Fruit fly (Drosophila melanogaster) whole organism, embryonic: Measurements from ENCODE around the gene CG32847.

ENCODE experiments used
- Atf3 ChIP-seq: fragments of 200-800 bp; sonication (Bioruptor generic); optimal IDR thresholded peaks from 3 replicates; lab custom pipeline; 2016; ENCODE audit warnings: missing biosample characterization, missing genetic modification characterization
- Blimp-1 ChIP-seq: fragments of 200-800 bp; sonication (Bioruptor generic); optimal IDR thresholded peaks from 3 replicates; lab custom pipeline; 2018; ENCODE audit warnings: missing biosample characterization, missing genetic modification characterization, mild to moderate bottlenecking, moderate library complexity, missing genetic modification reagents
- CG11695 ChIP-seq: fragments of 200-800 bp; sonication (Bioruptor generic); IDR thresholded peaks from 3 replicates; pipeline ENCODE4 v1.3.6; 2022; ENCODE audit warnings: missing biosample characterization, missing genetic modification characterization
- CG12104 ChIP-seq: fragments of 200-800 bp; sonication (Bioruptor generic); optimal IDR thresholded peaks from 3 replicates; lab custom pipeline; 2016; ENCODE audit warnings: missing biosample characterization, missing genetic modification characterization
- CG12155 ChIP-seq: fragments of 200-800 bp; sonication (Bioruptor generic); optimal IDR thresholded peaks from 3 replicates; lab custom pipeline; 2016; ENCODE audit warnings: missing biosample characterization, missing genetic modification characterization
- CG12219 ChIP-seq: fragments of 200-800 bp; sonication (Bioruptor generic); optimal IDR thresholded peaks from 3 replicates; lab custom pipeline; 2018; ENCODE audit warnings: missing biosample characterization, mild to moderate bottlenecking, missing genetic modification characterization
- CG12744 ChIP-seq: fragments of 200-800 bp; sonication (Bioruptor generic); optimal IDR thresholded peaks from 2 replicates; lab custom pipeline; 2016; ENCODE audit warnings: missing biosample characterization, missing genetic modification characterization
- CG13894 ChIP-seq: fragments of 200-800 bp; sonication (Bioruptor generic); optimal IDR thresholded peaks from 3 replicates; lab custom pipeline; 2018; ENCODE audit warnings: missing biosample characterization, mild to moderate bottlenecking, missing genetic modification characterization, moderate library complexity
- CG15011 ChIP-seq: fragments of 200-800 bp; sonication (Bioruptor generic); optimal IDR thresholded peaks from 3 replicates; lab custom pipeline; 2018; ENCODE audit warnings: missing biosample characterization, mild to moderate bottlenecking, missing genetic modification characterization
- CG1529 ChIP-seq: fragments of 200-800 bp; sonication (Bioruptor generic); optimal IDR thresholded peaks from 3 replicates; lab custom pipeline; 2018; ENCODE audit warnings: missing biosample characterization, missing genetic modification characterization
- CG15514 ChIP-seq: fragments of 200-800 bp; sonication (Bioruptor generic); optimal IDR thresholded peaks from 3 replicates; lab custom pipeline; 2017; ENCODE audit warnings: missing biosample characterization, missing genetic modification characterization, mild to moderate bottlenecking, moderate library complexity, missing genetic modification reagents
- CG17361 ChIP-seq: fragments of 200-800 bp; sonication (Bioruptor generic); IDR thresholded peaks from 3 replicates; pipeline ENCODE4 v1.3.6; 2022; ENCODE audit warnings: missing biosample characterization, missing genetic modification characterization
- CG18262 ChIP-seq: fragments of 200-800 bp; optimal IDR thresholded peaks from 3 replicates; lab custom pipeline; 2019; ENCODE audit warnings: missing biosample characterization, mild to moderate bottlenecking, missing genetic modification characterization, moderate library complexity
- CG2116 ChIP-seq: fragments of 200-800 bp; sonication (Bioruptor generic); optimal IDR thresholded peaks from 3 replicates; lab custom pipeline; 2018; ENCODE audit warnings: missing biosample characterization, mild to moderate bottlenecking, missing genetic modification characterization
- CG32767 ChIP-seq: fragments of 200-800 bp; sonication (Bioruptor generic); IDR thresholded peaks from 2 replicates; pipeline ENCODE4 v1.3.6; 2022; ENCODE audit warnings: missing biosample characterization, missing genetic modification characterization
- CG33213 ChIP-seq: fragments of 200-800 bp; sonication (Bioruptor generic); optimal IDR thresholded peaks from 3 replicates; lab custom pipeline; 2016; ENCODE audit warnings: missing biosample characterization, missing genetic modification characterization
- CG34224 ChIP-seq: fragments of 200-800 bp; sonication (Bioruptor generic); IDR thresholded peaks from 3 replicates; pipeline ENCODE4 v1.3.6; 2022; ENCODE audit warnings: missing biosample characterization, missing genetic modification characterization; ENCODE audit not compliant: partially characterized antibody
- CG3838 ChIP-seq: fragments of 200-800 bp; sonication (Bioruptor generic); optimal IDR thresholded peaks from 3 replicates; lab custom pipeline; 2016; ENCODE audit warnings: missing biosample characterization, missing genetic modification characterization
- CG42726 ChIP-seq: fragments of 200-800 bp; sonication (Bioruptor generic); IDR thresholded peaks from 2 replicates; pipeline ENCODE4 v1.3.6; 2022; ENCODE audit warnings: missing biosample characterization, missing genetic modification characterization; ENCODE audit not compliant: partially characterized antibody
- CG4424 ChIP-seq: fragments of 200-800 bp; sonication (Bioruptor generic); optimal IDR thresholded peaks from 3 replicates; lab custom pipeline; 2016; ENCODE audit warnings: missing biosample characterization, missing genetic modification characterization
- CG4707 ChIP-seq: fragments of 200-800 bp; sonication (Bioruptor generic); optimal IDR thresholded peaks from 2 replicates; lab custom pipeline; 2018; ENCODE audit warnings: missing biosample characterization, mild to moderate bottlenecking, missing genetic modification characterization, moderate library complexity
- CG8281 ChIP-seq: fragments of 200-800 bp; sonication (Bioruptor generic); optimal IDR thresholded peaks from 2 replicates; lab custom pipeline; 2018; ENCODE audit warnings: missing biosample characterization, mild to moderate bottlenecking, missing genetic modification characterization, moderate library complexity
- Eip74EF ChIP-seq, 2 experiments: fragments of 200-800 bp in 1 of 2; fragments of >200 bp in 1 of 2; sonication (Bioruptor generic) in 1 of 2; optimal IDR thresholded peaks; 2 replicates each; lab custom pipeline; 2017 to 2019; ENCODE audit warnings: missing biosample characterization in 2 of 2, missing genetic modification characterization in 2 of 2, mild to moderate bottlenecking in 1 of 2, moderate library complexity in 1 of 2
- HmgD ChIP-seq: fragments of 200-800 bp; sonication (Bioruptor generic); optimal IDR thresholded peaks from 3 replicates; lab custom pipeline; 2016; ENCODE audit warnings: missing biosample characterization, missing genetic modification characterization
- Med ChIP-seq: fragments of 200-800 bp; sonication (Bioruptor generic); peaks from one replicate; lab custom pipeline; 2016; ENCODE audit warnings: missing biosample characterization, missing genetic modification characterization, mild to moderate bottlenecking, inconsistent platforms, moderate library complexity
- Mrtf ChIP-seq: fragments of 200-800 bp; sonication (Bioruptor generic); IDR thresholded peaks from 3 replicates; pipeline ENCODE4 v1.3.6; 2022; ENCODE audit warnings: missing biosample characterization, missing genetic modification characterization
- NC2α ChIP-seq: fragments of 200-800 bp; sonication (Bioruptor generic); optimal IDR thresholded peaks from 2 replicates; lab custom pipeline; 2016; ENCODE audit warnings: missing biosample characterization, missing genetic modification characterization
- Nf-YA ChIP-seq: fragments of 200-800 bp; sonication (Bioruptor generic); IDR thresholded peaks from 2 replicates; pipeline ENCODE4 v1.3.6; 2022; ENCODE audit warnings: missing biosample characterization, missing genetic modification characterization
- Nf-YB ChIP-seq: fragments of 200-800 bp; sonication (Bioruptor generic); optimal IDR thresholded peaks from 3 replicates; lab custom pipeline; 2019; ENCODE audit warnings: missing biosample characterization, mild to moderate bottlenecking, missing genetic modification characterization, moderate library complexity
- Six4 ChIP-seq: fragments of 200-800 bp; sonication (Bioruptor generic); optimal IDR thresholded peaks from 2 replicates; lab custom pipeline; 2016; ENCODE audit warnings: missing biosample characterization, missing genetic modification characterization
- Sox100B ChIP-seq: fragments of 200-800 bp; sonication (Bioruptor generic); optimal IDR thresholded peaks from 3 replicates; lab custom pipeline; 2018; ENCODE audit warnings: missing biosample characterization, mild to moderate bottlenecking, missing genetic modification characterization
- Spps ChIP-seq: fragments of 200-800 bp; sonication (Bioruptor generic); optimal IDR thresholded peaks from 2 replicates; lab custom pipeline; 2018; ENCODE audit warnings: missing biosample characterization, mild to moderate bottlenecking, missing genetic modification characterization
- YL-1 ChIP-seq: fragments of 200-800 bp; sonication (Bioruptor generic); optimal IDR thresholded peaks from 3 replicates; lab custom pipeline; 2017; ENCODE audit warnings: missing biosample characterization, mild to moderate bottlenecking, missing genetic modification characterization
- ash1 ChIP-seq: fragments of 200-800 bp; sonication (Bioruptor generic); optimal IDR thresholded peaks from 2 replicates; lab custom pipeline; 2018; ENCODE audit warnings: missing biosample characterization, mild to moderate bottlenecking, missing genetic modification characterization
- croc ChIP-seq: fragments of 200-800 bp; sonication (Bioruptor generic); conservative IDR thresholded peaks from 3 replicates; pipeline ENCODE4 v1.3.6; 2022; ENCODE audit warnings: missing biosample characterization, missing genetic modification characterization
- dan ChIP-seq: fragments of 200-800 bp; sonication (Bioruptor generic); IDR thresholded peaks from 2 replicates; pipeline ENCODE4 v1.3.6; 2022; ENCODE audit warnings: missing biosample characterization, missing genetic modification characterization
- esg ChIP-seq: fragments of 200-800 bp; sonication (Bioruptor generic); conservative IDR thresholded peaks from 2 replicates; pipeline ENCODE4 v1.3.6; 2022; ENCODE audit warnings: missing biosample characterization, missing genetic modification characterization
- fd102C ChIP-seq: fragments of 200-800 bp; sonication (Bioruptor generic); optimal IDR thresholded peaks from 2 replicates; lab custom pipeline; 2018; ENCODE audit warnings: missing biosample characterization, mild to moderate bottlenecking, missing genetic modification characterization, moderate library complexity
- jing ChIP-seq: fragments of 200-800 bp; sonication (Bioruptor generic); optimal IDR thresholded peaks from 2 replicates; lab custom pipeline; 2018; ENCODE audit warnings: missing biosample characterization, mild to moderate bottlenecking, missing genetic modification characterization
- kah ChIP-seq: fragments of 200-800 bp; sonication (Bioruptor generic); optimal IDR thresholded peaks from 2 replicates; lab custom pipeline; 2018; ENCODE audit warnings: missing biosample characterization, mild to moderate bottlenecking, missing genetic modification characterization
- maf-S ChIP-seq: fragments of 200-800 bp; sonication (Bioruptor generic); optimal IDR thresholded peaks from 2 replicates; lab custom pipeline; 2016; ENCODE audit warnings: missing biosample characterization, missing genetic modification characterization
- mirr ChIP-seq: fragments of 200-800 bp; sonication (Bioruptor generic); optimal IDR thresholded peaks from 3 replicates; lab custom pipeline; 2018; ENCODE audit warnings: missing biosample characterization, mild to moderate bottlenecking, missing genetic modification characterization
- nerfin-2 ChIP-seq: fragments of 200-800 bp; sonication (Bioruptor generic); IDR thresholded peaks from 2 replicates; pipeline ENCODE4 v1.3.6; 2022; ENCODE audit warnings: missing biosample characterization, missing genetic modification characterization; ENCODE audit not compliant: partially characterized antibody
- otp ChIP-seq: fragments of 200-800 bp; sonication (Bioruptor generic); IDR thresholded peaks from 3 replicates; pipeline ENCODE4, ENCODE4 v1.3.6; 2022; ENCODE audit warnings: missing biosample characterization, missing genetic modification characterization
- phol ChIP-seq: fragments of 200-800 bp; sonication (Bioruptor generic); optimal IDR thresholded peaks from 3 replicates; lab custom pipeline; 2018; ENCODE audit warnings: missing biosample characterization, mild to moderate bottlenecking, missing genetic modification characterization, moderate library complexity
- ranshi ChIP-seq: fragments of 200-800 bp; sonication (Bioruptor generic); IDR thresholded peaks from 2 replicates; pipeline ENCODE4 v1.3.6; 2022; ENCODE audit warnings: missing biosample characterization, missing genetic modification characterization
- tna ChIP-seq: fragments of 200-800 bp; sonication (Bioruptor generic); IDR thresholded peaks from 2 replicates; pipeline ENCODE4 v1.3.6; 2022; ENCODE audit warnings: missing biosample characterization, missing genetic modification characterization; ENCODE audit not compliant: partially characterized antibody
- vvl ChIP-seq: fragments of 200-800 bp; sonication (Bioruptor generic); IDR thresholded peaks from 2 replicates; pipeline ENCODE4 v1.3.6; 2022; ENCODE audit warnings: missing biosample characterization, missing genetic modification characterization
- zfh2 ChIP-seq: fragments of 200-800 bp; sonication (Bioruptor generic); optimal IDR thresholded peaks from 2 replicates; lab custom pipeline; 2016; ENCODE audit warnings: missing biosample characterization, missing genetic modification characterization

Gene CG32847

DNA sequence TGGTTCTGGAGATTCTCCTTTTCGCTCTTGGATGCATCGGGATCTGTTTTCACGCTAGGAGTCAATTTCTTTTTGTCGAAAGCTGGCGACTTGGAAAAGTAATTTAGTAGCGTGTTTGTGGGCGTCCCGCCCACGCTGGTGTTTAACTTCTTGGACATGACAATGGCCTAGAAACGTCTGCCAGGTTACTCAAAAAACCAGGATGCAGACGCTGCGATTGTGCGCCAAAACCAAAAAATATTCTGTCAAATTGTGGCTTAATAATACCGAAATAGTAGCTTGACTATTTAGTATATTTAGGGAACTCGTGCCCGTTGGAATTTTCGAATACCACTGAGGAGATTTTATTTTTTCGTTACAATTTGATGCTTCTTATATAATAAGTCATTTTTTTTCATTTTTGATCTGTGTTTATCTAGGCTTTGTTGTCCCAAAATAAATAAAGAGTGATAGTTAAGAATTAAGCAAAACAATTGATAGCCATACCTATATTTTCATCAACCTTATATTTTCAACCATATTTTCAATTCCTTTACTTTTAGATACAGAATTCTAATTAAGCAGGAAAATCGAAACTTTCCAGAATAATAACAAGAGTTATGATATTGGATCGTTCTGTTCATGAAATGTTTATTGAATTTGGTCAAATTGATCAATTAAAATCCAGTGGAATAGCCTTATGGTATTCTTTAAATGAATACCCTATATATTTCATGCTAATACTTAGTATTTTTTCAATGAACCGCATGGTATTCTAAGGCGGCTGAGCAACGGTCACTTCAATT lies 37.1 kb downstream of the CG32847 start, which contains the start of the genes Msh6 and Prp31 (continued):
- TF ChIP-seq CG12219 (GFP tag; lab: Kevin White, UChicago) (no peak), CG4707 (GFP tag; lab: Kevin White, UChicago) (no peak), NC2α (GFP tag; lab: Kevin White, UChicago) (peak; percentile 13), CG13894 (tag; lab: Kevin White, UChicago) (no peak), CG2116 (GFP tag; lab: Kevin White, UChicago) (peak; percentile 43), CG3838 (GFP tag; lab: Kevin White, UChicago) (no peak), Sox100B (GFP tag; lab: Kevin White, UChicago) (peak; percentile 69), Med (GFP tag; lab: Kevin White, UChicago) (peak; percentile 53), HmgD (GFP tag; lab: Kevin White, UChicago) (peak; percentile 17), maf-S (GFP tag; lab: Kevin White, UChicago) (no peak), vvl (GFP tag; lab: Robert Waterston, UW) (peak; percentile 32; the same call in 1 of the 2 replicates), zfh2 (peak; percentile 25), Spps (tag; lab: Kevin White, UChicago) (peak; percentile 47), dan (GFP tag; lab: Robert Waterston, UW) (no peak), otp (GFP tag; lab: Robert Waterston, UW) (no peak), Nf-YB (GFP tag; lab: Kevin White, UChicago) (peak; percentile 48), CG33213 (GFP tag; lab: Kevin White, UChicago) (no peak), CG1529 (peak; percentile 38), CG42726 (GFP tag; lab: Robert Waterston, UW) (no peak), tna (GFP tag; lab: Robert Waterston, UW) (no peak), YL-1 (peak; percentile 14), Blimp-1 (GFP tag; lab: Kevin White, UChicago) (peak; percentile 54), CG12155 (peak; percentile 69), nerfin-2 (GFP tag; lab: Robert Waterston, UW) (no peak), CG8281 (peak; percentile 35), mirr (GFP tag; lab: Kevin White, UChicago) (no peak), CG34224 (GFP tag; lab: Robert Waterston, UW) (no peak), esg (GFP tag; lab: Robert Waterston, UW) (peak; percentile 79), CG11695 (GFP tag; lab: Robert Waterston, UW) (no peak), Nf-YA (GFP tag; lab: Robert Waterston, UW) (no peak), phol (tag; lab: Kevin White, UChicago) (peak; percentile 87), Atf3 (GFP tag; lab: Kevin White, UChicago) (peak; percentile 37), ash1 (GFP tag; lab: Kevin White, UChicago) (no peak), CG32767 (GFP tag; lab: Robert Waterston, UW) (no peak), Six4 (peak; percentile 68), CG4424 (peak; percentile 74), Mrtf (0 out of 3 replicates have a peak, but pooled peaks have one; percentile 20), jing (GFP tag; lab: Kevin White, UChicago) (no peak), Eip74EF (GFP tag; optimal IDR thresholded peaks at IDR 0.05; lab: Kevin White, UChicago) (no peak), ranshi (GFP tag; lab: Robert Waterston, UW) (peak; percentile 67; the same call in 1 of the 2 replicates), CG17361 (GFP tag; lab: Robert Waterston, UW) (peak; percentile 82), CG12744 (GFP tag; lab: Kevin White, UChicago) (peak; percentile 37), CG18262 (peak; percentile 70), CG15514 (GFP tag; lab: Kevin White, UChicago) (peak; percentile 14), CG12104 (GFP tag; lab: Kevin White, UChicago) (peak; percentile 64), kah (GFP tag; lab: Kevin White, UChicago) (peak; percentile 7), fd102C (no peak), croc (GFP tag; lab: Robert Waterston, UW) (peak; percentile 60), CG15011 (GFP tag; lab: Kevin White, UChicago) (peak; percentile 28)
